Worm (Caenorhabditis elegans) whole organism, mixed stage, embryonic: ENCODE results near the gene B0432.1.

Source experiments
- elt-1 ChIP-seq: sonication (generic microtip); optimal IDR thresholded peaks from 2 replicates; lab custom pipeline; 2017; ENCODE audit warnings: missing genetic modification characterization, mild to moderate bottlenecking, missing compliant biosample characterization, antibody characterized with exemption, moderate library complexity, borderline replicate concordance; ENCODE audit not compliant: insufficient read depth
- elt-3 ChIP-seq: fragments of 150-350 bp; optimal IDR thresholded peaks from 2 replicates; lab custom pipeline; 2014; ENCODE audit warnings: missing biosample characterization, missing genetic modification characterization
- pha-4 ChIP-seq: fragments of 150-350 bp; optimal IDR thresholded peaks from 2 replicates; lab custom pipeline; 2018; ENCODE audit warnings: missing biosample characterization, missing genetic modification reagents, missing genetic modification characterization
- sem-2 ChIP-seq: fragments of 200-800 bp; sonication (Bioruptor generic); optimal IDR thresholded peaks from 2 replicates; lab custom pipeline; 2018; ENCODE audit warnings: mild to moderate bottlenecking, missing genetic modification characterization, missing compliant biosample characterization
- unc-62 ChIP-seq: fragments of 150-350 bp; optimal IDR thresholded peaks from 2 replicates; lab custom pipeline; 2014; ENCODE audit warnings: missing biosample characterization, missing genetic modification reagents, missing genetic modification characterization

DNA sequence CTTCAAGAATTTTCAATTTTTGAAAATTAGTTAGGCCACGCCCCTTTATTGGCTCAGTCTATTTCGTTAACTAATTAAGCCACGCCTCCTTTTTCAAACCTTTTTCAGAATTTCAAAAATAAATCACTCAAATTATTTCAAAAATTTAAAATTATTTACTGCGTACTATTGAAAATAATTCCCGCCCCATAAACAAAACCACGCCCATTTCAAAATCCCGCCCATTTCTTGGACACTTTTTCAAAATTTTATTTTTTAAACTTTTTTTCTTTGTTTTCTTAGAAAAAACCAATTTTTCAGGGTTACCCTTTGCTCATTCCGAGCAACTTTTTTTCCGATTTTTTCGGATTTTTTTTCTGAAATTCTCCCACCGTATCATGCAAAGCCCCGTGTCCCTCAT is 33.1 kb upstream of the B0432.1 start, which contains the start of gene B0432.14:
- TF ChIP-seq elt-1 (no peak), unc-62 (GFP tag; lab: Kevin White, UChicago) (no peak), elt-3 (no peak), pha-4 (tag; lab: Kevin White, UChicago) (no peak), sem-2 (GFP tag; lab: Kevin White, UChicago) (no peak)
